Worm (Caenorhabditis elegans) whole organism, late embryonic: ENCODE results near the gene aly-3.

ENCODE experiments used
- C08G9.2 ChIP-seq: sonication (generic microtip); optimal IDR thresholded peaks from 2 replicates; lab custom pipeline; 2016; ENCODE audit warnings: mild to moderate bottlenecking, missing genetic modification characterization, moderate library complexity, missing compliant biosample characterization
- F13H6.1 ChIP-seq: sonication (generic microtip); optimal IDR thresholded peaks from 2 replicates; lab custom pipeline; 2016; ENCODE audit warnings: missing genetic modification characterization, missing compliant biosample characterization
- K09A11.1 ChIP-seq: sonication (generic microtip); optimal IDR thresholded peaks from 2 replicates; lab custom pipeline; 2017; ENCODE audit warnings: antibody characterized with exemption, mild to moderate bottlenecking, missing genetic modification characterization, missing compliant biosample characterization; ENCODE audit not compliant: insufficient read depth
- Y22D7AL.16 ChIP-seq: sonication (generic microtip); optimal IDR thresholded peaks from 2 replicates; lab custom pipeline; 2016; ENCODE audit warnings: missing genetic modification characterization, missing compliant biosample characterization
- ahr-1 ChIP-seq: sonication (generic microtip); optimal IDR thresholded peaks from 2 replicates; lab custom pipeline; 2016; ENCODE audit warnings: missing genetic modification characterization, missing compliant biosample characterization
- ama-1 ChIP-seq: fragments of 150-350 bp; optimal IDR thresholded peaks from 2 replicates; lab custom pipeline; 2014
- ceh-14 ChIP-seq: sonication (generic microtip); optimal IDR thresholded peaks from 2 replicates; lab custom pipeline; 2016; ENCODE audit warnings: missing genotype, missing genetic modification characterization, missing compliant biosample characterization
- ceh-18 ChIP-seq: sonication (generic microtip); optimal IDR thresholded peaks from 2 replicates; lab custom pipeline; 2016; ENCODE audit warnings: missing genetic modification characterization, missing compliant biosample characterization
- ceh-2 ChIP-seq: sonication (generic microtip); optimal IDR thresholded peaks from 2 replicates; lab custom pipeline; 2016; ENCODE audit warnings: missing genotype, missing genetic modification characterization, missing compliant biosample characterization
- ceh-22 ChIP-seq: sonication (generic microtip); optimal IDR thresholded peaks from 2 replicates; lab custom pipeline; 2017; ENCODE audit warnings: missing biosample characterization, missing genetic modification characterization
- ceh-24 ChIP-seq: sonication (generic microtip); optimal IDR thresholded peaks from 2 replicates; lab custom pipeline; 2016; ENCODE audit warnings: mild to moderate bottlenecking, missing genetic modification characterization, missing compliant biosample characterization
- ceh-30 ChIP-seq: fragments of 150-350 bp; optimal IDR thresholded peaks from 2 replicates; lab custom pipeline; 2014; ENCODE audit warnings: missing biosample characterization, missing genetic modification characterization
- ceh-34 ChIP-seq: sonication (generic microtip); optimal IDR thresholded peaks from 2 replicates; lab custom pipeline; 2016; ENCODE audit warnings: mild to moderate bottlenecking, missing genetic modification characterization, missing compliant biosample characterization
- ceh-9 ChIP-seq: sonication (generic microtip); optimal IDR thresholded peaks from 2 replicates; lab custom pipeline; 2016; ENCODE audit warnings: mild to moderate bottlenecking, missing genetic modification characterization, inconsistent platforms, missing compliant biosample characterization
- dmd-4 ChIP-seq: sonication (generic microtip); optimal IDR thresholded peaks from 2 replicates; lab custom pipeline; 2016; ENCODE audit warnings: borderline replicate concordance, missing genetic modification characterization, missing compliant biosample characterization
- dve-1 ChIP-seq: sonication (generic microtip); optimal IDR thresholded peaks from 2 replicates; lab custom pipeline; 2017; ENCODE audit warnings: antibody characterized with exemption, mild to moderate bottlenecking, missing genetic modification characterization, missing compliant biosample characterization
- ets-4 ChIP-seq: sonication (generic microtip); optimal IDR thresholded peaks from 2 replicates; lab custom pipeline; 2016; ENCODE audit warnings: missing genetic modification characterization, missing compliant biosample characterization
- fax-1 ChIP-seq: sonication (generic microtip); optimal IDR thresholded peaks from 2 replicates; lab custom pipeline; 2016; ENCODE audit warnings: missing genotype, missing genetic modification characterization, missing compliant biosample characterization
- fkh-10 ChIP-seq: fragments of 150-350 bp; optimal IDR thresholded peaks from 2 replicates; lab custom pipeline; 2014; ENCODE audit warnings: missing biosample characterization, missing genetic modification reagents, missing genetic modification characterization
- fkh-6 ChIP-seq: sonication (generic microtip); optimal IDR thresholded peaks from 2 replicates; lab custom pipeline; 2016; ENCODE audit warnings: missing genetic modification characterization, missing compliant biosample characterization
- hlh-15 ChIP-seq: sonication (generic microtip); optimal IDR thresholded peaks from 2 replicates; lab custom pipeline; 2016; ENCODE audit warnings: missing genetic modification characterization, missing compliant biosample characterization
- hlh-30 ChIP-seq: sonication (generic microtip); optimal IDR thresholded peaks from 2 replicates; lab custom pipeline; 2017; ENCODE audit warnings: antibody characterized with exemption, missing genetic modification characterization, missing compliant biosample characterization; ENCODE audit not compliant: insufficient read depth
- hlh-6 ChIP-seq: sonication (generic microtip); optimal IDR thresholded peaks from 2 replicates; lab custom pipeline; 2016; ENCODE audit warnings: missing genotype, missing genetic modification characterization, missing compliant biosample characterization
- hlh-8 ChIP-seq: sonication (generic microtip); optimal IDR thresholded peaks from 2 replicates; lab custom pipeline; 2016; ENCODE audit warnings: missing genotype, missing genetic modification characterization, missing compliant biosample characterization
- madf-2 ChIP-seq: sonication (generic microtip); optimal IDR thresholded peaks from 2 replicates; lab custom pipeline; 2017; ENCODE audit warnings: missing genetic modification characterization, missing compliant biosample characterization
- nfya-1 ChIP-seq: sonication (generic microtip); optimal IDR thresholded peaks from 2 replicates; lab custom pipeline; 2017; ENCODE audit warnings: missing genetic modification characterization, mild to moderate bottlenecking, missing compliant biosample characterization, antibody characterized with exemption, moderate library complexity
- npax-4 ChIP-seq: sonication (generic microtip); optimal IDR thresholded peaks from 2 replicates; lab custom pipeline; 2016; ENCODE audit warnings: missing genetic modification characterization, missing compliant biosample characterization
- pag-3 ChIP-seq: sonication (generic microtip); optimal IDR thresholded peaks from 2 replicates; lab custom pipeline; 2016; ENCODE audit warnings: missing compliant biosample characterization, missing genetic modification characterization, borderline replicate concordance
- pha-4 ChIP-seq: fragments of 150-350 bp; optimal IDR thresholded peaks from 2 replicates; lab custom pipeline; 2018; ENCODE audit warnings: missing biosample characterization, missing genetic modification reagents, missing genetic modification characterization
- ref-2 ChIP-seq: sonication (generic microtip); optimal IDR thresholded peaks from 2 replicates; lab custom pipeline; 2016; ENCODE audit warnings: missing genetic modification characterization, missing compliant biosample characterization
- sdc-2 ChIP-seq: sonication (generic microtip); optimal IDR thresholded peaks from 2 replicates; lab custom pipeline; 2016; ENCODE audit warnings: missing genotype, missing genetic modification characterization, missing compliant biosample characterization
- syd-9 ChIP-seq: sonication (generic microtip); optimal IDR thresholded peaks from 2 replicates; lab custom pipeline; 2016; ENCODE audit warnings: mild to moderate bottlenecking, missing genetic modification characterization, moderate library complexity, missing compliant biosample characterization
- tbx-2 ChIP-seq: sonication (generic microtip); optimal IDR thresholded peaks from 2 replicates; lab custom pipeline; 2016; ENCODE audit warnings: missing genetic modification characterization, missing compliant biosample characterization
- tbx-7 ChIP-seq: sonication (generic microtip); optimal IDR thresholded peaks from 2 replicates; lab custom pipeline; 2016; ENCODE audit warnings: missing genotype, missing genetic modification characterization, missing compliant biosample characterization
- unc-55 ChIP-seq: sonication (generic microtip); optimal IDR thresholded peaks from 2 replicates; lab custom pipeline; 2017; ENCODE audit warnings: missing biosample characterization, missing genetic modification reagents, missing genetic modification characterization

The aly-3 gene

DNA sequence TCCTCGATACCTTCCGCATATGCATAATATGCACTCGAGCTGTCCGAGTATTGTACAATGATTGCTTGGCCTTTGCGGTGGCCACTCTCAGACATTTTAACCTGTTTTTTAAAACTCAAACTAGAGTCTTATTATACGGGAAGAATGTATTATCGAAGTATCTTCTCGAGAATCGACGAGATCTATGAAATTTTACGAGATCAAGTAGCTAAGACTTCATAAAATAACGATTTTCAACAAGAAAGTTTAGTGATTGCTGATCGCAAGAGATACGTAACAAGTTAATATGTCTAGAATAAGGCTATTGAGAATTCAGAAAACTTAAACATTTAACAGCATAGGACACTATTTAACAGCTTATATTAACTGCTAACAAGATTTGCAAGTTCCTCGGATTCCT, 20.1 kb downstream of the aly-3 start, which contains the start of gene B0001.5:
Gene B0001.5 (minus strand): TSS at position 101 of the 400 bp plus-strand sequence.
- TF ChIP-seq tbx-7 (tag; lab: Kevin White, UChicago) = no peak
- TF ChIP-seq C08G9.2 (tag; lab: Kevin White, UChicago) = no peak
- TF ChIP-seq dve-1 (tag; lab: Kevin White, UChicago) = no peak
- no peak for TF ChIP-seq ahr-1 (tag; lab: Kevin White, UChicago)
- TF ChIP-seq, all 69 proteins: peak for 0

DNA sequence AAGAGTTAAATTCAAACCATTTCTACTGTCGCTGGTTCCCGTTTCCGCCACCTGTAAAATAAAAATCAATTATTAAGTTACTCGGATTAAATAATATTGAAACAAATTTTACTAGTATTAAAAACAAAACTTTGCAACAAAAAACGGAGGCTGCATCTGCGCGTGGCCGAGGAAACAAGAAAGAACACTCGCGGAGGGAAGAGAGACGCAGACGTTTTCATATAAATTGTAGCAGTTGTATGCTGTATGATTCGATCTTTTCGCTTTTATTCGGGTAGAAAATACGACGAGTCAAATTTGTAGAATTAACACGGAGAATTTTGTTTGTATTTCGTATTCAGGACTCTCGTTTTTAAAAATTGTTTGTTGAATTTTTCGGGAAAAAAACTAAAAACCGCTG, 22.6 kb downstream of the aly-3 start, which contains the start of gene B0001.3:
Gene B0001.3 (minus strand): TSS at position 55 of the 400 bp plus-strand sequence.
- TF ChIP-seq unc-55 (GFP tag; lab: Kevin White, UChicago) = no peak
- no peak for TF ChIP-seq tbx-7 (tag; lab: Kevin White, UChicago)
- TF ChIP-seq ceh-2 (tag; lab: Kevin White, UChicago) = no peak
- TF ChIP-seq ceh-34 = no peak
- no peak for TF ChIP-seq hlh-8
- no peak for TF ChIP-seq dve-1 (tag; lab: Kevin White, UChicago)
- TF ChIP-seq ets-4 (tag; lab: Kevin White, UChicago) = no peak
- no peak for TF ChIP-seq Y22D7AL.16 (tag; lab: Kevin White, UChicago)
- no peak for TF ChIP-seq ceh-24 (tag; lab: Kevin White, UChicago)
- TF ChIP-seq F13H6.1 (tag; lab: Kevin White, UChicago) = no peak
- TF ChIP-seq tbx-2 (tag; lab: Kevin White, UChicago) = no peak

DNA sequence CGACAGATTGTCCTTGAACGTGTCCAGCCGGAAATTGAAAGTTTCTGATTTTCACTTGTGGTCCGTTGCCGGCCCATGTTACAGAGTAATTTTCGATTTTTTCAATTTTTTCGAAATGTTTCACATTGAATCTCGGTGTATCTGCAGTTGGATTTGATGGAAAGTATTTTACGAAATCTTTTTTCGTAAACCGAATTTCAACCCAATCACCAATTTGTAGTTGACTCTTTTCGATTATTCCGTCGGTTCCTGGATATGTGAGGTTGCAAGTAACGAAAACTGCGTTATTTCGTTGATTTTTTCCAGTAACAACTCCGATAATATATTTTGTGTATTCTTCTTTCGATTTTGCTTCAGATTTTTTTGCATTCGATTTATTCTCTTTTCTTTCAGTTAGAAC, 26.5 kb downstream of the aly-3 start:
- no peak for TF ChIP-seq hlh-15
- TF ChIP-seq fax-1 (tag; lab: Kevin White, UChicago) = no peak
- no peak for TF ChIP-seq npax-4
- TF ChIP-seq ceh-22 (tag; lab: Kevin White, UChicago) = no peak
- no peak for TF ChIP-seq ceh-30 (tag; lab: Kevin White, UChicago)
- no peak for TF ChIP-seq fkh-6 (tag; lab: Kevin White, UChicago)
- no peak for TF ChIP-seq ceh-9 (tag; lab: Kevin White, UChicago)
- TF ChIP-seq ama-1 = no peak
- no peak for TF ChIP-seq tbx-2 (tag; lab: Kevin White, UChicago)
- TF ChIP-seq fkh-10 = no peak
- no peak for TF ChIP-seq sdc-2
- no peak for TF ChIP-seq pha-4 (tag; lab: Kevin White, UChicago)
- TF ChIP-seq tbx-7 (tag; lab: Kevin White, UChicago) = no peak
- no peak for TF ChIP-seq Y22D7AL.16 (tag; lab: Kevin White, UChicago)
- TF ChIP-seq ref-2 (tag; lab: Kevin White, UChicago) = no peak
- TF ChIP-seq madf-2 = no peak
- no peak for TF ChIP-seq nfya-1 (tag; lab: Kevin White, UChicago)

DNA sequence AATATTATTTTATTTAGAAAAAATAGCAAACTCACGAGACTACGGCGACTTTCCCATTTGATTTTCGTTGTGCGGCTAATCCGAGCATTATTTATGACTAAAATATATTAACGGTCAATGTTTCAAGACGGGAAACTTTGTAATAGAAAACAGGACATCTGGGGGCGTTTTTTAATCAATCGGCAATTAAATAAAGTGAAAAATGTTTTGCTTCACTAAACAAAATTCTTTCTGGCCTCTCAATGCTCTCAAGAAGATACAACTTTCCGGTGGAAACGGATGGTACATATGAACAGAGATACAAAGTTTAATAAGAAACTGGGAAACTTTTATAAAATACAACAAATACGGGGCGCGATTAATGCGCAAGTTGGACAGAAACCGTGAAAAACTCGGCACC, 27.8 kb downstream of the aly-3 start, which contains the start of gene B0001.2:
Gene B0001.2 (minus strand): TSS at position 101 of the 400 bp plus-strand sequence.
- no peak for TF ChIP-seq pha-4 (tag; lab: Kevin White, UChicago)
- no peak for TF ChIP-seq pag-3 (tag; lab: Kevin White, UChicago)
- TF ChIP-seq hlh-30 (tag; lab: Kevin White, UChicago) = no peak
- TF ChIP-seq ceh-18 (tag; lab: Kevin White, UChicago) = no peak
- no peak for TF ChIP-seq ceh-14 (tag; lab: Kevin White, UChicago)
- TF ChIP-seq dmd-4 (tag; lab: Kevin White, UChicago) = no peak
- TF ChIP-seq syd-9 = no peak
- no peak for TF ChIP-seq K09A11.1
- TF ChIP-seq, all 69 proteins: peak for 0

DNA sequence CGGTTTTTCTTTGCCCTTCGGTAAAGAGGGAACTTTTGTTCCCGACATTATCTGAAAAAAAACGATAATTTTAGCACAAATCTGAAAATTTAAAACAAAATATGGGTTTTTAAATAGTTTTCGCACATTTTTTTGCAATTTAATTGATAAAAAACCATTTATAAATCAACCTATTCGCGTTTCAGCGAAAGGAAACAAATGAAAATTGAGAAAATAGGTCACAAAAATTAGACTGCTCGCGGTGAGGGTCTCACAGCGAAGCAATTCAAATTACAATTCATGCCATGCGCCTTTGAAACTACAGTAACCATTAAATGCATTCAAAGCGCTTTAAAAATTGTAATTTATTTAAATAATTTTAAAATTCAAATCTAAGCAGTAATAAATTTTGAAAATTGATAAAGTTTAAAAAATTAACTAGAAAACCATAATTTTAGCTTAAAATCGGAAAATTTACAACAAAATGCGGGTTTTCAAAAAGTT, 31.2 kb downstream of the aly-3 start, which contains the start of gene B0001.7:
Gene B0001.7 (minus strand): TSS at position 51 of the 483 bp plus-strand sequence.
- no peak for TF ChIP-seq ama-1
- TF ChIP-seq ahr-1 (tag; lab: Kevin White, UChicago) = no peak
- no peak for TF ChIP-seq hlh-6 (tag; lab: Kevin White, UChicago)
- TF ChIP-seq, all 69 proteins: peak for 0
